Fruit fly (Drosophila melanogaster): ENCODE measurements around the gene Srlp.

Gene Srlp

dm6 chr3R:12408160-12408559 is 25.7 kb upstream of the Srlp start, which contains the start of gene CG5196 (continued):
- TF ChIP-seq Dll (GFP tag; IDR thresholded peaks at IDR 0.05; ENCODE audit: partially characterized antibody) = peak; percentile 64
- no peak for TF ChIP-seq CG8388 (GFP tag; optimal IDR thresholded peaks at IDR 0.05)
- TF ChIP-seq CG15514 (GFP tag; optimal IDR thresholded peaks at IDR 0.05) = peak; percentile 99
- 0 out of 2 replicates have a peak, but pooled peaks have one; percentile 25 for TF ChIP-seq stc (GFP tag; IDR thresholded peaks at IDR 0.05)
- TF ChIP-seq unc-4 (GFP tag; IDR thresholded peaks at IDR 0.05; ENCODE audit: partially characterized antibody) = peak; percentile 73
- TF ChIP-seq CG11247 (GFP tag; IDR thresholded peaks at IDR 0.05) = no peak
- TF ChIP-seq B-H1 (GFP tag; IDR thresholded peaks at IDR 0.05) = no peak
- no peak for TF ChIP-seq Blimp-1 (GFP tag; optimal IDR thresholded peaks at IDR 0.05)
- TF ChIP-seq fd102C (GFP tag; optimal IDR thresholded peaks at IDR 0.05) = no peak
- no peak for TF ChIP-seq CG8290 (GFP tag; optimal IDR thresholded peaks at IDR 0.05)
- TF ChIP-seq CG8290 (tag; optimal IDR thresholded peaks at IDR 0.05) = no peak
- TF ChIP-seq C15 (GFP tag; IDR thresholded peaks at IDR 0.05) = no peak
- no peak for TF ChIP-seq CG31388 (GFP tag; optimal IDR thresholded peaks at IDR 0.05)
- TF ChIP-seq fd96Cb (tag; optimal IDR thresholded peaks at IDR 0.05) = no peak
- no peak for TF ChIP-seq CG3163 (GFP tag; optimal IDR thresholded peaks at IDR 0.05)
- peak; percentile 31 for TF ChIP-seq Nf-YC (tag; optimal IDR thresholded peaks at IDR 0.05)
- TF ChIP-seq sug (tag; optimal IDR thresholded peaks at IDR 0.05) = peak; percentile 51
- TF ChIP-seq Mes4 (GFP tag; optimal IDR thresholded peaks at IDR 0.05) = no peak
- no peak for TF ChIP-seq CG3407 (GFP tag; optimal IDR thresholded peaks at IDR 0.05)
- TF ChIP-seq dmrt11E (tag; optimal IDR thresholded peaks at IDR 0.05) = no peak
- no peak for TF ChIP-seq ro (GFP tag; IDR thresholded peaks at IDR 0.05)
- no peak for TF ChIP-seq CG4404 (GFP tag; IDR thresholded peaks at IDR 0.05)
- no peak for TF ChIP-seq Nf-YA (GFP tag; IDR thresholded peaks at IDR 0.05)
- TF ChIP-seq insv (GFP tag; optimal IDR thresholded peaks at IDR 0.05) = peak in 1 of 2 experiments; percentile 53
- no peak for TF ChIP-seq abd-A (tag; optimal IDR thresholded peaks at IDR 0.05)
- no peak for TF ChIP-seq Side (GFP tag; optimal IDR thresholded peaks at IDR 0.05)
- TF ChIP-seq Fer1 (GFP tag; optimal IDR thresholded peaks at IDR 0.05) = peak; percentile 38
- peak; percentile 73 for TF ChIP-seq BEAF-32 (GFP tag; optimal IDR thresholded peaks at IDR 0.05)
- peak; percentile 30 for TF ChIP-seq NfI (GFP tag; optimal IDR thresholded peaks at IDR 0.05)
- TF ChIP-seq lov (optimal IDR thresholded peaks at IDR 0.05) = no peak
- TF ChIP-seq lov (GFP tag; IDR thresholded peaks at IDR 0.05) = 0 out of 3 replicates have a peak, but pooled peaks have one; percentile 16
- peak; percentile 11 for TF ChIP-seq lilli (GFP tag; optimal IDR thresholded peaks at IDR 0.05)
- peak; percentile 9 for TF ChIP-seq repo (GFP tag; optimal IDR thresholded peaks at IDR 0.05)
- TF ChIP-seq zfh1 (GFP tag; IDR thresholded peaks at IDR 0.05) = 0 out of 3 replicates have a peak, but pooled peaks have one; percentile 27
- TF ChIP-seq Asciz (GFP tag; optimal IDR thresholded peaks at IDR 0.05) = no peak
- TF ChIP-seq CG6854 (GFP tag; optimal IDR thresholded peaks at IDR 0.05) = peak; percentile 36
- TF ChIP-seq otp (GFP tag; IDR thresholded peaks at IDR 0.05) = no peak
- TF ChIP-seq ac (GFP tag; optimal IDR thresholded peaks at IDR 0.05) = no peak
- TF ChIP-seq Hr3 (GFP tag; optimal IDR thresholded peaks at IDR 0.05) = no peak
- peak; percentile 43 for TF ChIP-seq Dek (tag; optimal IDR thresholded peaks at IDR 0.05)
- no peak for TF ChIP-seq corto (GFP tag; optimal IDR thresholded peaks at IDR 0.05)
- 0 out of 2 replicates have a peak, but pooled peaks have one; percentile 12 for TF ChIP-seq Xrp1 (GFP tag; IDR thresholded peaks at IDR 0.05)
- no peak for TF ChIP-seq seq (GFP tag; IDR thresholded peaks at IDR 0.05)
- peak; percentile 93 for TF ChIP-seq Dref (GFP tag; IDR thresholded peaks at IDR 0.05)
- no peak for TF ChIP-seq Hr51 (GFP tag; optimal IDR thresholded peaks at IDR 0.05)
- peak in 1 of 3 experiments; percentile 44 for TF ChIP-seq Stat92E (GFP tag; optimal IDR thresholded peaks at IDR 0.05)
- TF ChIP-seq Lim3 (GFP tag; IDR thresholded peaks at IDR 0.05) = no peak
- TF ChIP-seq NK7.1 (GFP tag; optimal IDR thresholded peaks at IDR 0.05) = no peak
- no peak for TF ChIP-seq Taf1 (GFP tag; IDR thresholded peaks at IDR 0.05)
- peak; percentile 85 for TF ChIP-seq MESR4 (GFP tag; optimal IDR thresholded peaks at IDR 0.05)
- TF ChIP-seq hbn (GFP tag; IDR thresholded peaks at IDR 0.05; ENCODE audit: partially characterized antibody) = peak; percentile 17; the same call in 1 of the 2 replicates
